Fruit fly (Drosophila melanogaster) whole organism, embryonic: ENCODE results near the gene CG32573.

Experiments used
- Adf1 ChIP-seq: fragments of 200-800 bp; sonication (Bioruptor generic); IDR thresholded peaks from 2 replicates; pipeline ENCODE4 v1.3.6; 2022; ENCODE audit warnings: missing biosample characterization, missing genetic modification characterization
- B-H2 ChIP-seq: fragments of 200-800 bp; sonication (Bioruptor generic); optimal IDR thresholded peaks from 2 replicates; lab custom pipeline; 2018; ENCODE audit warnings: missing biosample characterization, mild to moderate bottlenecking, missing genetic modification characterization
- CG10209 ChIP-seq: fragments of 200-800 bp; sonication (Bioruptor generic); optimal IDR thresholded peaks from 3 replicates; lab custom pipeline; 2017; ENCODE audit warnings: missing biosample characterization, mild to moderate bottlenecking, missing genetic modification characterization, missing genetic modification reagents
- CG10274 ChIP-seq: fragments of 200-800 bp; sonication (Bioruptor generic); optimal IDR thresholded peaks from 3 replicates; lab custom pipeline; 2017; ENCODE audit warnings: missing biosample characterization, mild to moderate bottlenecking, missing genetic modification characterization
- CG13624 ChIP-seq: fragments of 200-800 bp; sonication (Bioruptor generic); optimal IDR thresholded peaks from 2 replicates; lab custom pipeline; 2016; ENCODE audit warnings: missing biosample characterization, missing genetic modification characterization
- CG14710 ChIP-seq: fragments of 200-800 bp; sonication (Bioruptor generic); optimal IDR thresholded peaks from 3 replicates; lab custom pipeline; 2019; ENCODE audit warnings: missing biosample characterization, mild to moderate bottlenecking, missing genetic modification characterization, moderate library complexity
- CG15073 ChIP-seq: fragments of 200-800 bp; sonication (Bioruptor generic); optimal IDR thresholded peaks from 2 replicates; lab custom pipeline; 2016; ENCODE audit warnings: missing biosample characterization, missing genetic modification characterization
- CG15269 ChIP-seq: fragments of 200-800 bp; sonication (Bioruptor generic); optimal IDR thresholded peaks from 2 replicates; lab custom pipeline; 2018; ENCODE audit warnings: missing biosample characterization, mild to moderate bottlenecking, missing genetic modification characterization, moderate library complexity
- CG15696 ChIP-seq: fragments of 200-800 bp; sonication (Bioruptor generic); optimal IDR thresholded peaks from 2 replicates; lab custom pipeline; 2019; ENCODE audit warnings: missing biosample characterization, mild to moderate bottlenecking, missing genetic modification characterization, moderate library complexity
- CG16815 ChIP-seq: fragments of 200-800 bp; sonication (Bioruptor generic); optimal IDR thresholded peaks from 3 replicates; lab custom pipeline; 2017; ENCODE audit warnings: missing biosample characterization, mild to moderate bottlenecking, missing genetic modification characterization
- CG18764 ChIP-seq: fragments of 200-800 bp; sonication (Bioruptor generic); optimal IDR thresholded peaks from 3 replicates; lab custom pipeline; 2016; ENCODE audit warnings: missing biosample characterization, missing genetic modification characterization
- CG2199 ChIP-seq: fragments of 200-800 bp; sonication (Bioruptor generic); IDR thresholded peaks from 3 replicates; pipeline ENCODE4 v1.3.6; 2022; ENCODE audit warnings: missing biosample characterization, missing genetic modification characterization
- CG3163 ChIP-seq: fragments of 200-800 bp; sonication (Bioruptor generic); optimal IDR thresholded peaks from 3 replicates; lab custom pipeline; 2016; ENCODE audit warnings: missing biosample characterization, missing genetic modification characterization
- CG4707 ChIP-seq: fragments of 200-800 bp; sonication (Bioruptor generic); optimal IDR thresholded peaks from 2 replicates; lab custom pipeline; 2018; ENCODE audit warnings: missing biosample characterization, mild to moderate bottlenecking, missing genetic modification characterization, moderate library complexity
- CG8089 ChIP-seq: fragments of 200-800 bp; sonication (Bioruptor generic); optimal IDR thresholded peaks from 3 replicates; lab custom pipeline; 2016; ENCODE audit warnings: missing biosample characterization, missing genetic modification characterization
- CG8290 ChIP-seq, 3 experiments: fragments of 200-800 bp; sonication (Bioruptor generic); optimal IDR thresholded peaks; 2 replicates each; lab custom pipeline; 2016 to 2019; ENCODE audit warnings: missing biosample characterization in 3 of 3, missing genetic modification characterization in 3 of 3, mild to moderate bottlenecking in 2 of 3, moderate library complexity in 1 of 3
- CG8944 ChIP-seq: fragments of 200-800 bp; sonication (Bioruptor generic); optimal IDR thresholded peaks from 3 replicates; lab custom pipeline; 2016; ENCODE audit warnings: missing biosample characterization, missing genetic modification characterization
- CG9876 ChIP-seq: fragments of 200-800 bp; sonication (Bioruptor generic); optimal IDR thresholded peaks from 2 replicates; lab custom pipeline; 2016; ENCODE audit warnings: missing biosample characterization, missing genetic modification characterization
- CkIIα-i1 ChIP-seq: fragments of 200-800 bp; sonication (Bioruptor generic); IDR thresholded peaks from 2 replicates; pipeline ENCODE4 v1.3.6; 2022; ENCODE audit warnings: missing biosample characterization, missing genetic modification characterization
- Dll ChIP-seq: fragments of 200-800 bp; sonication (Bioruptor generic); IDR thresholded peaks from 4 replicates; pipeline ENCODE4 v1.3.6; 2022; ENCODE audit warnings: missing biosample characterization, missing genetic modification characterization; ENCODE audit not compliant: partially characterized antibody
- HmgZ ChIP-seq: fragments of 200-800 bp; sonication (Bioruptor generic); optimal IDR thresholded peaks from 2 replicates; lab custom pipeline; 2018; ENCODE audit warnings: missing biosample characterization, mild to moderate bottlenecking, missing genetic modification characterization
- MTF-1 ChIP-seq: fragments of 200-800 bp; sonication (Bioruptor generic); optimal IDR thresholded peaks from 2 replicates; lab custom pipeline; 2018; ENCODE audit warnings: missing biosample characterization, mild to moderate bottlenecking, missing genetic modification characterization, borderline replicate concordance
- Rfx ChIP-seq: fragments of 200-800 bp; sonication (Bioruptor generic); IDR thresholded peaks from 2 replicates; pipeline ENCODE4 v1.3.6; 2022; ENCODE audit warnings: missing biosample characterization, missing genetic modification characterization
- Six4 ChIP-seq: fragments of 200-800 bp; sonication (Bioruptor generic); optimal IDR thresholded peaks from 2 replicates; lab custom pipeline; 2016; ENCODE audit warnings: missing biosample characterization, missing genetic modification characterization
- Sry-β ChIP-seq: fragments of 200-800 bp; sonication (Bioruptor generic); optimal IDR thresholded peaks from 2 replicates; lab custom pipeline; 2018; ENCODE audit warnings: missing biosample characterization, mild to moderate bottlenecking, missing genetic modification characterization, moderate library complexity
- Trl ChIP-seq, 3 experiments: fragments of >200 bp in 2 of 3; fragments of 200-800 bp in 1 of 3; sonication (Bioruptor generic) in 1 of 3; optimal IDR thresholded peaks; 2 replicates in 1 of 3; 3 replicates in 2 of 3; lab custom pipeline; 2016 to 2017; ENCODE audit warnings: missing biosample characterization in 1 of 3, missing genetic modification characterization in 1 of 3
- al ChIP-seq: fragments of 200-800 bp; sonication (Bioruptor generic); IDR thresholded peaks from 2 replicates; pipeline ENCODE4 v1.3.6; 2022; ENCODE audit warnings: missing biosample characterization, missing genetic modification characterization
- ara ChIP-seq: fragments of 200-800 bp; sonication (Bioruptor generic); IDR thresholded peaks from 2 replicates; pipeline ENCODE4 v1.3.6; 2022; ENCODE audit warnings: missing biosample characterization, missing genetic modification characterization
- bcd ChIP-seq: fragments of 200-800 bp; sonication (Bioruptor generic); optimal IDR thresholded peaks from 2 replicates; lab custom pipeline; 2017; ENCODE audit warnings: missing biosample characterization, mild to moderate bottlenecking, missing genetic modification characterization
- dan ChIP-seq: fragments of 200-800 bp; sonication (Bioruptor generic); IDR thresholded peaks from 2 replicates; pipeline ENCODE4 v1.3.6; 2022; ENCODE audit warnings: missing biosample characterization, missing genetic modification characterization
- disco-r ChIP-seq: fragments of 200-800 bp; sonication (Bioruptor generic); optimal IDR thresholded peaks from 2 replicates; lab custom pipeline; 2016; ENCODE audit warnings: missing biosample characterization, missing genetic modification characterization
- dmrt11E ChIP-seq: fragments of 200-800 bp; sonication (Bioruptor generic); optimal IDR thresholded peaks from 3 replicates; lab custom pipeline; 2018; ENCODE audit warnings: missing biosample characterization, mild to moderate bottlenecking, missing genetic modification characterization, moderate library complexity
- esg ChIP-seq: fragments of 200-800 bp; sonication (Bioruptor generic); conservative IDR thresholded peaks from 2 replicates; pipeline ENCODE4 v1.3.6; 2022; ENCODE audit warnings: missing biosample characterization, missing genetic modification characterization
- fd102C ChIP-seq: fragments of 200-800 bp; sonication (Bioruptor generic); optimal IDR thresholded peaks from 2 replicates; lab custom pipeline; 2018; ENCODE audit warnings: missing biosample characterization, mild to moderate bottlenecking, missing genetic modification characterization, moderate library complexity
- ftz-f1 ChIP-seq: fragments of 200-800 bp; sonication (Bioruptor generic); optimal IDR thresholded peaks from 2 replicates; lab custom pipeline; 2016; ENCODE audit warnings: missing biosample characterization, missing genetic modification characterization
- gt ChIP-seq: fragments of 200-800 bp; sonication (Bioruptor generic); IDR thresholded peaks from 2 replicates; pipeline ENCODE4 v1.3.6; 2022; ENCODE audit warnings: missing biosample characterization, missing genetic modification characterization
- jing ChIP-seq: fragments of 200-800 bp; sonication (Bioruptor generic); optimal IDR thresholded peaks from 2 replicates; lab custom pipeline; 2018; ENCODE audit warnings: missing biosample characterization, mild to moderate bottlenecking, missing genetic modification characterization
- lmd ChIP-seq: fragments of 200-800 bp; sonication (Bioruptor generic); IDR thresholded peaks from 2 replicates; pipeline ENCODE4 v1.3.6; 2022; ENCODE audit warnings: missing biosample characterization, missing genetic modification characterization
- luna ChIP-seq: fragments of 200-800 bp; sonication (Bioruptor generic); optimal IDR thresholded peaks from 2 replicates; lab custom pipeline; 2016; ENCODE audit warnings: missing biosample characterization, missing genetic modification characterization
- mirr ChIP-seq: fragments of 200-800 bp; sonication (Bioruptor generic); optimal IDR thresholded peaks from 3 replicates; lab custom pipeline; 2018; ENCODE audit warnings: missing biosample characterization, mild to moderate bottlenecking, missing genetic modification characterization
- nmo ChIP-seq: fragments of 200-800 bp; sonication (Bioruptor generic); optimal IDR thresholded peaks from 2 replicates; lab custom pipeline; 2018; ENCODE audit warnings: missing biosample characterization, mild to moderate bottlenecking, missing genetic modification characterization, moderate library complexity
- pfk ChIP-seq: fragments of 200-800 bp; sonication (Bioruptor generic); optimal IDR thresholded peaks from 2 replicates; lab custom pipeline; 2018; ENCODE audit warnings: missing biosample characterization, mild to moderate bottlenecking, missing genetic modification characterization, moderate library complexity
- repo ChIP-seq: fragments of 200-800 bp; sonication (Bioruptor generic); optimal IDR thresholded peaks from 2 replicates; lab custom pipeline; 2016; ENCODE audit warnings: missing biosample characterization, missing genetic modification characterization
- seq ChIP-seq: fragments of 200-800 bp; sonication (Bioruptor generic); IDR thresholded peaks from 2 replicates; pipeline ENCODE4 v1.3.6; 2022; ENCODE audit warnings: missing biosample characterization, missing genetic modification characterization
- toy ChIP-seq: fragments of 200-800 bp; sonication (Bioruptor generic); IDR thresholded peaks from 2 replicates; pipeline ENCODE4 v1.3.6; 2022; ENCODE audit warnings: missing biosample characterization, missing genetic modification characterization
- unc-4 ChIP-seq: fragments of 200-800 bp; sonication (Bioruptor generic); IDR thresholded peaks from 2 replicates; pipeline ENCODE4 v1.3.6; 2022; ENCODE audit warnings: missing biosample characterization, missing genetic modification characterization; ENCODE audit not compliant: partially characterized antibody
- vnd ChIP-seq: fragments of 200-800 bp; sonication (Bioruptor generic); IDR thresholded peaks from 3 replicates; pipeline ENCODE4 v1.3.6; 2022; ENCODE audit warnings: missing biosample characterization, missing genetic modification characterization; ENCODE audit not compliant: partially characterized antibody
- yki ChIP-seq: fragments of >200 bp; optimal IDR thresholded peaks from 3 replicates; lab custom pipeline; 2018

Gene CG32573

dm6 chrX:16650078-16651063 is 805 bp upstream of the CG32573 start (continued):
- TF ChIP-seq CG10209 (GFP tag; lab: Kevin White, UChicago) (no peak), yki (lab: Kevin White, UChicago) (no peak), CG8944 (GFP tag; lab: Kevin White, UChicago) (no peak), CkIIα-i1 (GFP tag; lab: Robert Waterston, UW) (no peak), Adf1 (GFP tag; lab: Robert Waterston, UW) (no peak), mirr (GFP tag; lab: Kevin White, UChicago) (no peak), CG10274 (GFP tag; lab: Kevin White, UChicago) (no peak), disco-r (GFP tag; lab: Kevin White, UChicago) (no peak), al (GFP tag; lab: Robert Waterston, UW) (no peak), B-H2 (GFP tag; lab: Kevin White, UChicago) (no peak), CG15696 (tag; lab: Kevin White, UChicago) (no peak), CG15269 (peak; percentile 59), Trl (optimal IDR thresholded peaks at IDR 0.05; lab: Kevin White, UChicago) (no peak), Trl (GFP tag; optimal IDR thresholded peaks at IDR 0.05; lab: Kevin White, UChicago) (peak; percentile 81), Six4 (no peak), esg (GFP tag; lab: Robert Waterston, UW) (peak; percentile 89), CG15073 (no peak), Dll (GFP tag; lab: Robert Waterston, UW) (no peak), pfk (GFP tag; lab: Kevin White, UChicago) (no peak), ftz-f1 (GFP tag; lab: Kevin White, UChicago) (peak; percentile 10), MTF-1 (peak; percentile 3), dmrt11E (tag; lab: Kevin White, UChicago) (no peak), Rfx (GFP tag; lab: Robert Waterston, UW) (no peak), luna (GFP tag; lab: Kevin White, UChicago) (peak; percentile 3), CG8089 (GFP tag; lab: Kevin White, UChicago) (no peak), jing (GFP tag; lab: Kevin White, UChicago) (no peak), CG2199 (GFP tag; lab: Robert Waterston, UW) (0 out of 3 replicates have a peak, but pooled peaks have one; percentile 48), gt (GFP tag; lab: Robert Waterston, UW) (no peak), CG18764 (GFP tag; lab: Kevin White, UChicago) (no peak), unc-4 (GFP tag; lab: Robert Waterston, UW) (no peak), CG13624 (GFP tag; lab: Kevin White, UChicago) (peak; percentile 49), CG9876 (GFP tag; lab: Kevin White, UChicago) (no peak), CG14710 (tag; lab: Kevin White, UChicago) (no peak), CG3163 (no peak), CG8290 (GFP tag; optimal IDR thresholded peaks at IDR 0.05; lab: Kevin White, UChicago) (no peak), CG8290 (tag; optimal IDR thresholded peaks at IDR 0.05; lab: Kevin White, UChicago) (peak in 1 of 2 experiments; percentile 15), toy (GFP tag; lab: Robert Waterston, UW) (no peak), repo (GFP tag; lab: Kevin White, UChicago) (no peak), bcd (GFP tag; lab: Kevin White, UChicago) (peak; percentile 0), HmgZ (no peak), ara (GFP tag; lab: Robert Waterston, UW) (no peak), seq (GFP tag; lab: Robert Waterston, UW) (no peak), lmd (GFP tag; lab: Robert Waterston, UW) (0 out of 2 replicates have a peak, but pooled peaks have one; percentile 23), Sry-β (GFP tag; lab: Kevin White, UChicago) (no peak), vnd (GFP tag; lab: Robert Waterston, UW) (no peak), CG4707 (peak; percentile 95), fd102C (GFP tag; lab: Kevin White, UChicago) (no peak), nmo (GFP tag; lab: Kevin White, UChicago) (peak; percentile 79), CG16815 (GFP tag; lab: Kevin White, UChicago) (no peak), dan (GFP tag; lab: Robert Waterston, UW) (no peak)
